Worm (Caenorhabditis elegans) whole organism, young adult: Measurements from ENCODE around the gene fem-3.

Experiments used
- C17E4.6 ChIP-seq: fragments of 200-800 bp; sonication (Bioruptor generic); IDR thresholded peaks from 2 replicates; pipeline ENCODE4 v1.3.6; 2022; ENCODE audit warnings: missing genetic modification reagents, missing genetic modification characterization, missing compliant biosample characterization
- F52B5.7 ChIP-seq: sonication (generic microtip); optimal IDR thresholded peaks from 2 replicates; lab custom pipeline; 2016; ENCODE audit warnings: mild to moderate bottlenecking, missing genetic modification characterization, missing compliant biosample characterization
- F57C9.4 ChIP-seq: sonication (generic microtip); optimal IDR thresholded peaks from 2 replicates; lab custom pipeline; 2017; ENCODE audit warnings: mild to moderate bottlenecking, missing genetic modification characterization, missing compliant biosample characterization
- ama-1 ChIP-seq, 3 experiments: fragments of 150-350 bp in 1 of 3; sonication (generic microtip) in 2 of 3; optimal IDR thresholded peaks; 2 replicates each; lab custom pipeline; 2014 to 2018; ENCODE audit warnings: missing biosample characterization in 2 of 3, missing genetic modification characterization in 2 of 3, missing genetic modification reagents in 2 of 3
- ceh-58 ChIP-seq: fragments of 200-800 bp; sonication (Bioruptor generic); IDR thresholded peaks from 2 replicates; pipeline ENCODE4 v1.3.6; 2022; ENCODE audit warnings: missing genetic modification characterization, missing compliant biosample characterization
- egl-44 ChIP-seq: fragments of 200-800 bp; sonication (Bioruptor generic); IDR thresholded peaks from 2 replicates; pipeline ENCODE4 v1.3.6; 2022; ENCODE audit warnings: missing genetic modification reagents, missing genetic modification characterization, missing compliant biosample characterization
- hsf-1 ChIP-seq: fragments of 200-800 bp; sonication (Bioruptor generic); IDR thresholded peaks from 2 replicates; pipeline ENCODE4 v1.3.6; 2022; ENCODE audit warnings: missing genetic modification reagents, missing genetic modification characterization, missing compliant biosample characterization
- let-526 ChIP-seq: fragments of 200-800 bp; sonication (Bioruptor generic); IDR thresholded peaks from 2 replicates; pipeline ENCODE4 v1.3.6; 2022; ENCODE audit warnings: missing genetic modification reagents, missing genetic modification characterization, missing compliant biosample characterization
- lin-26 ChIP-seq: fragments of 200-800 bp; sonication (Bioruptor generic); IDR thresholded peaks from 2 replicates; pipeline ENCODE4 v1.3.6; 2022; ENCODE audit warnings: missing genetic modification reagents, missing genetic modification characterization, missing compliant biosample characterization
- pha-4 ChIP-seq: fragments of 150-350 bp; sonication (generic microtip); optimal IDR thresholded peaks from 2 replicates; lab custom pipeline; 2014; ENCODE audit warnings: missing biosample characterization, missing genetic modification reagents, missing genetic modification characterization
- snpc-3.4 ChIP-seq: sonication (generic microtip); optimal IDR thresholded peaks from 2 replicates; lab custom pipeline; 2017; ENCODE audit warnings: missing genetic modification characterization, mild to moderate bottlenecking, missing compliant biosample characterization, antibody characterized with exemption, moderate library complexity, missing genotype, missing genetic modification reagents
- tbp1 ChIP-seq: fragments of 200-800 bp; sonication (Bioruptor generic); optimal IDR thresholded peaks from 2 replicates; lab custom pipeline; 2018; ENCODE audit warnings: mild to moderate bottlenecking, missing genetic modification characterization, missing compliant biosample characterization
- ztf-25 ChIP-seq: fragments of 200-800 bp; sonication (Bioruptor generic); IDR thresholded peaks from 2 replicates; pipeline ENCODE4 v1.3.6; 2022; ENCODE audit warnings: missing genetic modification reagents, missing genetic modification characterization, missing compliant biosample characterization

- TF ChIP-seq ztf-25 (GFP tag; lab: Robert Waterston, UW) (no peak), C17E4.6 (GFP tag; lab: Robert Waterston, UW) (no peak), ceh-58 (GFP tag; lab: Robert Waterston, UW) (no peak), snpc-3.4 (tag; lab: Kevin White, UChicago) (no peak), F57C9.4 (tag; lab: Kevin White, UChicago) (no peak), pha-4 (tag; lab: Kevin White, UChicago) (no peak), let-526 (no peak), F52B5.7 (tag; lab: Kevin White, UChicago) (no peak), tbp1 (GFP tag; lab: Kevin White, UChicago) (no peak), egl-44 (no peak), ama-1 (optimal IDR thresholded peaks at IDR 0.05; lab: Kevin White, UChicago) (no peak), ama-1 (GFP tag; optimal IDR thresholded peaks at IDR 0.05; lab: Kevin White, UChicago) (no peak), lin-26 (GFP tag; lab: Robert Waterston, UW) (no peak), hsf-1 (no peak)
These were observed 14.1 kb upstream of the fem-3 start for ce11 chrIV:9090538-9091195.
